Worm (Caenorhabditis elegans): ENCODE measurements around the gene R04A9.3.

R04A9.3 gene

DNA sequence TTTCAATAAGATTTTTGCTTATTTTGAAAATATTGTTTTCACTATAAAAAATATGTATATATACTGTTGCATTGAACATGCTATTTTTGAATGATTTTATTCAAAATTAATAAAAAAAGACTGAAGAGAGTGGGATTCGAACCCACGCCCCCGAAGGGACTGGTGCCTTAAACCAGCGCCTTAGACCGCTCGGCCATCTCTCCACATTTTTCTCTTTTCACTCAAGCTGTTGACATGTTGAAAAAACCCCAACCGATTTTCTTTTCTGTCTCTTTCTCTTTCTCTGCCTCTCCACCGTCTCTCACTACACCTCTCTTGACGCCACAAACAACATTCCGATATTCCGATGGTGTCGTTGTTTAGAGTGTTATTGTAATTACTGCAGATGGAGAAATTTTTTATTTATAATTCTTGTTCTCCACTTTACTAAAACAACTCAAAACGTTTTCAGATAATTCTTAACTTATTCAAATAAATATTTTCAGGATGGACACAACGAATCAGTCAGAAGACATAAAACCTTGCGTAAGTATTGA lies 27.2 kb downstream of the R04A9.3 start, which contains the start of gene sor-3 (continued):
- TF ChIP-seq ZK185.1 (tag; optimal IDR thresholded peaks at IDR 0.05; ENCODE audit: poor library complexity, severe bottlenecking), result peak; percentile 73
- peak; percentile 79 for TF ChIP-seq pbrm-1 (GFP tag; IDR thresholded peaks at IDR 0.05)
- peak; percentile 64 to 71 for TF ChIP-seq rec-8 (tag; optimal IDR thresholded peaks at IDR 0.05)
- TF ChIP-seq F49E8.2 (tag; optimal IDR thresholded peaks at IDR 0.05; ENCODE audit: insufficient read depth), result peak; percentile 43
- peak; percentile 41 for TF ChIP-seq F33H1.4 (GFP tag; IDR thresholded peaks at IDR 0.05)
- no peak for TF ChIP-seq B0019.2 (GFP tag; conservative IDR thresholded peaks at IDR 0.05)
- TF ChIP-seq fkh-3 (tag; optimal IDR thresholded peaks at IDR 0.05), result no peak
- no peak for TF ChIP-seq xnd-1 (tag; optimal IDR thresholded peaks at IDR 0.05)
- peak; percentile 48 for TF ChIP-seq mel-28 (tag; optimal IDR thresholded peaks at IDR 0.05; ENCODE audit: borderline replicate concordance)
- peak; percentile 67 for TF ChIP-seq ekl-4 (GFP tag; IDR thresholded peaks at IDR 0.05)
- no peak; the same call in 1 of the 2 replicates for TF ChIP-seq mcd-1 (GFP tag; IDR thresholded peaks at IDR 0.05)
- TF ChIP-seq lin-35 (GFP tag; optimal IDR thresholded peaks at IDR 0.05), result peak in 1 of 3 experiments; percentile 71
- TF ChIP-seq K12H6.12 (tag; optimal IDR thresholded peaks at IDR 0.05), result peak; percentile 76
- peak; percentile 0 for TF ChIP-seq lsl-1 (GFP tag; optimal IDR thresholded peaks at IDR 0.05)
- no peak for TF ChIP-seq nfya-1 (tag; optimal IDR thresholded peaks at IDR 0.05; ENCODE audit: borderline replicate concordance, insufficient read depth)
- TF ChIP-seq madf-8 (GFP tag; conservative IDR thresholded peaks at IDR 0.05), result no peak
- no peak for TF ChIP-seq F57C9.4 (tag; optimal IDR thresholded peaks at IDR 0.05)
- no peak for TF ChIP-seq bed-1 (GFP tag; IDR thresholded peaks at IDR 0.05)
- peak; percentile 62 for TF ChIP-seq snpc-4 (GFP tag; optimal IDR thresholded peaks at IDR 0.05)
- no peak for TF ChIP-seq snpc-4 (tag; optimal IDR thresholded peaks at IDR 0.05)
- TF ChIP-seq B0336.3 (GFP tag; IDR thresholded peaks at IDR 0.05), result no peak
- peak; percentile 62 to 76 for TF ChIP-seq let-607 (tag; optimal IDR thresholded peaks at IDR 0.05)
- TF ChIP-seq unc-130 (GFP tag; optimal IDR thresholded peaks at IDR 0.05), result peak; percentile 54
- no peak for TF ChIP-seq F55B11.4 (tag; optimal IDR thresholded peaks at IDR 0.05; ENCODE audit: borderline replicate concordance, insufficient read depth)
- peak; percentile 66 for TF ChIP-seq snpc-1.1 (tag; optimal IDR thresholded peaks at IDR 0.05; ENCODE audit: insufficient read depth)
- TF ChIP-seq Y56A3A.18 (GFP tag; IDR thresholded peaks at IDR 0.05), result 0 out of 2 replicates have a peak, but pooled peaks have one; percentile 35
- no peak for TF ChIP-seq nhr-80 (tag; optimal IDR thresholded peaks at IDR 0.05)
- no peak for TF ChIP-seq Y53F4B.3 (GFP tag; IDR thresholded peaks at IDR 0.05)
- TF ChIP-seq madf-6 (GFP tag; IDR thresholded peaks at IDR 0.05), result peak; percentile 45; the same call in 1 of the 2 replicates
- TF ChIP-seq die-1 (tag; optimal IDR thresholded peaks at IDR 0.05), result peak; percentile 91
- no peak for TF ChIP-seq nhr-120 (GFP tag; IDR thresholded peaks at IDR 0.05)
- peak; percentile 82 for TF ChIP-seq madf-10 (tag; optimal IDR thresholded peaks at IDR 0.05)
- TF ChIP-seq sdz-38 (tag; optimal IDR thresholded peaks at IDR 0.05), result no peak
- TF ChIP-seq dpl-1 (GFP tag; optimal IDR thresholded peaks at IDR 0.05), result no peak
- TF ChIP-seq nhr-90 (tag; optimal IDR thresholded peaks at IDR 0.05), result peak; percentile 84
- peak; percentile 94 for TF ChIP-seq lin-26 (GFP tag; IDR thresholded peaks at IDR 0.05)
- TF ChIP-seq B0035.1 (tag; optimal IDR thresholded peaks at IDR 0.05), result peak; percentile 82
- TF ChIP-seq attf-6 (GFP tag; IDR thresholded peaks at IDR 0.05), result 0 out of 2 replicates have a peak, but pooled peaks have one; percentile 24
- TF ChIP-seq F52B5.7 (tag; optimal IDR thresholded peaks at IDR 0.05), result no peak
- TF ChIP-seq hmg-20 (GFP tag; IDR thresholded peaks at IDR 0.05), result 0 out of 2 replicates have a peak, but pooled peaks have one; percentile 42
- TF ChIP-seq sptf-2 (GFP tag; optimal IDR thresholded peaks at IDR 0.05), result no peak
- no peak for TF ChIP-seq C17E4.6 (GFP tag; IDR thresholded peaks at IDR 0.05)
- no peak for TF ChIP-seq Y95B8A.8 (GFP tag; IDR thresholded peaks at IDR 0.05)
- TF ChIP-seq ztf-22 (GFP tag; optimal IDR thresholded peaks at IDR 0.05), result no peak
- TF ChIP-seq sea-2 (GFP tag; IDR thresholded peaks at IDR 0.05), result no peak
- peak; percentile 65; the same call in 1 of the 2 replicates for TF ChIP-seq Y53G8AR.9 (GFP tag; conservative IDR thresholded peaks at IDR 0.05)
- TF ChIP-seq ztf-18 (tag; optimal IDR thresholded peaks at IDR 0.05), result peak; percentile 78
